Worm (Caenorhabditis elegans) whole organism, mixed stage, embryonic: ENCODE results near the gene nspc-5.

ENCODE experiments used
- blmp-1 ChIP-seq: fragments of 150-350 bp; optimal IDR thresholded peaks from 2 replicates; lab custom pipeline; 2014; ENCODE audit warnings: missing biosample characterization, missing genetic modification characterization
- ceh-39 ChIP-seq: fragments of 150-350 bp; optimal IDR thresholded peaks from 2 replicates; lab custom pipeline; 2014; ENCODE audit warnings: missing biosample characterization, missing genetic modification characterization
- ham-2 ChIP-seq: fragments of 200-800 bp; sonication (Bioruptor generic); optimal IDR thresholded peaks from 2 replicates; lab custom pipeline; 2018; ENCODE audit warnings: mild to moderate bottlenecking, missing genetic modification characterization, missing compliant biosample characterization
- lin-13 ChIP-seq: fragments of 150-350 bp; optimal IDR thresholded peaks from 2 replicates; lab custom pipeline; 2014; ENCODE audit warnings: missing biosample characterization, missing genetic modification characterization
- lsy-2 ChIP-seq: fragments of 150-350 bp; optimal IDR thresholded peaks from 2 replicates; lab custom pipeline; 2014; ENCODE audit warnings: missing biosample characterization, missing genetic modification characterization
- nhr-12 ChIP-seq: fragments of 150-350 bp; optimal IDR thresholded peaks from 2 replicates; lab custom pipeline; 2014; ENCODE audit warnings: missing biosample characterization, missing genetic modification characterization
- nhr-76 ChIP-seq: sonication (generic microtip); optimal IDR thresholded peaks from 2 replicates; lab custom pipeline; 2017; ENCODE audit warnings: missing biosample characterization, missing genetic modification characterization
- sem-2 ChIP-seq: fragments of 200-800 bp; sonication (Bioruptor generic); optimal IDR thresholded peaks from 2 replicates; lab custom pipeline; 2018; ENCODE audit warnings: mild to moderate bottlenecking, missing genetic modification characterization, missing compliant biosample characterization
- snpc-4 ChIP-seq: fragments of 150-350 bp; optimal IDR thresholded peaks from 2 replicates; lab custom pipeline; 2014; ENCODE audit warnings: missing biosample characterization, missing genetic modification characterization
- sptf-1 ChIP-seq: sonication (generic microtip); optimal IDR thresholded peaks from 2 replicates; lab custom pipeline; 2017; ENCODE audit warnings: mild to moderate bottlenecking, missing genetic modification characterization, moderate library complexity, missing compliant biosample characterization
- ztf-11 ChIP-seq: fragments of 150-350 bp; optimal IDR thresholded peaks from 2 replicates; lab custom pipeline; 2014; ENCODE audit warnings: missing biosample characterization, missing genetic modification characterization

nspc-5 gene

DNA sequence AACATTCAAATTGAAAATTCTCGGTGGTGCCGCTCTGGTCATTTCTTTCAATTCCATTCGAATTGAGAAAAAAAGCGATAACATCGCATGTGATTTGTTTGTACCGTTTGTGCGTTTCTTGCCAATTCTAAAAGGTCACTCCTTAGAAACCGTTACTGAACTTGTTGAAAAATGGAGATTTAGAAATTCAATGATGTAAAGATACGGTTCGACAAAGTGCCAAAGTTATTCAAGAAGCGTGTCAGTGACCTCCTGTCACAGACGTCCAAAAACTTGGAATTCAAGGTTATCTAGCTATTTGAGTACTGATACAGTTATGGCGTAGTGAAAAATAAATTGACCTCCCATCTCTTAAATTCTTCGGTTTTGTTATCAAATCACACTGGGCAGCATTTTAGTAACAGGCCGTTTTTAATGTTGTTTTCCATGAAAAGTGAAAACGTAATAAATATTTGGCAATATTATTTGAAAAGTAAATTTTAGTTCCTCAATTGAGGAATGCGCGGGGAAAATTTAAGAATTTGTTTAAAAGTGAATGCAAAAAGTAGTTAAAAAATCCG, 46.4 kb downstream of the nspc-5 start:
- TF ChIP-seq lsy-2 (tag; lab: Kevin White, UChicago) (no peak), nhr-12 (tag; lab: Kevin White, UChicago) (no peak), ztf-11 (tag; lab: Kevin White, UChicago) (no peak)

DNA sequence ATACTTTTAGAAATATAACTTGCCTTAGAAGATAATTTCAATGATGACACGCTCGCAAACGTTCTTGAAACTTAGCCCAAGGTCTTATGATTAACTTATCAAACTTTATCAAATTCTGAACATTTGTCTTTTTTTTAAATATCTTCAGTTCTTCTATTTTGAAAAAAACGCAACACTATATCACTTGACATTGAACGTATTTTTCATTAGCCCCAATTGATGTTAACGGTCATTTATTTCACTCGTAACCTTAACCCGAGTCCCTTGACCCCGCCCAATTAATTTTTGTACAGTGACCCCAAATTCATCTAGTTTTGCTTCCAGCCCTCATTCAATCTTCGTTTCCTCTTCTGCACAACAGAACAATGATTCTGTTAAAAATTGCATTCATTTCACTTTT, 47.3 kb downstream of the nspc-5 start, which contains the start of gene F18E9.3:
TSS of gene F18E9.3 (plus strand) at position 311 of the 400 bp plus-strand sequence.
- TF ChIP-seq sptf-1 (tag; lab: Kevin White, UChicago): no peak
- no peak for TF ChIP-seq sem-2 (GFP tag; lab: Kevin White, UChicago)
- no peak for TF ChIP-seq snpc-4 (tag; lab: Kevin White, UChicago)
- TF ChIP-seq ceh-39 (tag; lab: Kevin White, UChicago): no peak
- TF ChIP-seq lin-13 (tag; lab: Kevin White, UChicago): no peak
- TF ChIP-seq blmp-1 (tag; lab: Kevin White, UChicago): no peak
- no peak for TF ChIP-seq ham-2 (GFP tag; lab: Kevin White, UChicago)
- TF ChIP-seq nhr-76 (tag; lab: Kevin White, UChicago): no peak
